Worm (Caenorhabditis elegans) whole organism, young adult: Measurements from ENCODE around the gene ZK1098.3.

Experiments used
- B0035.1 ChIP-seq: sonication (generic microtip); optimal IDR thresholded peaks from 2 replicates; lab custom pipeline; 2016; ENCODE audit warnings: missing genetic modification characterization, mild to moderate bottlenecking, missing compliant biosample characterization, missing genotype, missing genetic modification reagents
- C17E4.6 ChIP-seq: fragments of 200-800 bp; sonication (Bioruptor generic); IDR thresholded peaks from 2 replicates; pipeline ENCODE4 v1.3.6; 2022; ENCODE audit warnings: missing genetic modification reagents, missing genetic modification characterization, missing compliant biosample characterization
- D2030.7 ChIP-seq: fragments of 200-800 bp; sonication (Bioruptor generic); IDR thresholded peaks from 2 replicates; pipeline ENCODE4 v1.3.6; 2022; ENCODE audit warnings: missing genetic modification reagents, missing genetic modification characterization, missing compliant biosample characterization
- F22D6.2 ChIP-seq: sonication (generic microtip); optimal IDR thresholded peaks from 2 replicates; lab custom pipeline; 2016; ENCODE audit warnings: mild to moderate bottlenecking, missing genetic modification characterization, missing compliant biosample characterization
- F57C9.4 ChIP-seq: sonication (generic microtip); optimal IDR thresholded peaks from 2 replicates; lab custom pipeline; 2017; ENCODE audit warnings: mild to moderate bottlenecking, missing genetic modification characterization, missing compliant biosample characterization
- K11D2.4 ChIP-seq: fragments of 200-800 bp; sonication (Bioruptor generic); IDR thresholded peaks from 2 replicates; pipeline ENCODE4 v1.3.6; 2022; ENCODE audit warnings: missing genetic modification reagents, missing genetic modification characterization, missing compliant biosample characterization
- K12H6.12 ChIP-seq: fragments of 200-800 bp; sonication (Bioruptor generic); optimal IDR thresholded peaks from 2 replicates; lab custom pipeline; 2018; ENCODE audit warnings: mild to moderate bottlenecking, missing genetic modification characterization, missing compliant biosample characterization
- Y79H2A.3 ChIP-seq: fragments of 200-800 bp; sonication (Bioruptor generic); conservative IDR thresholded peaks from 2 replicates; pipeline ENCODE4 v1.3.6; 2022; ENCODE audit warnings: missing genetic modification reagents, missing genetic modification characterization, missing compliant biosample characterization
- Y95B8A.8 ChIP-seq: fragments of 200-800 bp; sonication (Bioruptor generic); IDR thresholded peaks from 2 replicates; pipeline ENCODE4 v1.3.6; 2022; ENCODE audit warnings: missing genetic modification reagents, missing genetic modification characterization, missing compliant biosample characterization
- ama-1 ChIP-seq, 3 experiments: fragments of 150-350 bp in 1 of 3; sonication (generic microtip) in 2 of 3; optimal IDR thresholded peaks; 2 replicates each; lab custom pipeline; 2014 to 2018; ENCODE audit warnings: missing biosample characterization in 2 of 3, missing genetic modification characterization in 2 of 3, missing genetic modification reagents in 2 of 3
- aptf-2 ChIP-seq: fragments of 200-800 bp; sonication (Bioruptor generic); conservative IDR thresholded peaks from 2 replicates; pipeline ENCODE4 v1.3.6; 2022; ENCODE audit warnings: missing genetic modification reagents, missing genetic modification characterization, missing compliant biosample characterization
- aptf-3 ChIP-seq: fragments of 200-800 bp; sonication (Bioruptor generic); IDR thresholded peaks from 2 replicates; pipeline ENCODE4 v1.3.6; 2022; ENCODE audit warnings: missing genetic modification characterization, missing compliant biosample characterization
- atf-7 ChIP-seq: sonication (generic microtip); optimal IDR thresholded peaks from 2 replicates; lab custom pipeline; 2017; ENCODE audit warnings: mild to moderate bottlenecking, missing genetic modification characterization, missing compliant biosample characterization
- attf-5 ChIP-seq: fragments of 200-800 bp; sonication (Bioruptor generic); optimal IDR thresholded peaks from 2 replicates; lab custom pipeline; 2018; ENCODE audit warnings: mild to moderate bottlenecking, missing genetic modification characterization, missing compliant biosample characterization
- attf-6 ChIP-seq: fragments of 200-800 bp; sonication (Bioruptor generic); IDR thresholded peaks from 2 replicates; pipeline ENCODE4 v1.3.6; 2022; ENCODE audit warnings: missing genetic modification reagents, missing genetic modification characterization, missing compliant biosample characterization
- bed-2 ChIP-seq: fragments of 200-800 bp; sonication (Bioruptor generic); IDR thresholded peaks from 2 replicates; pipeline ENCODE4 v1.3.6; 2022; ENCODE audit warnings: missing genetic modification reagents, missing genetic modification characterization, missing compliant biosample characterization
- cebp-1 ChIP-seq, 2 experiments: fragments of 200-800 bp in 1 of 2; sonication (Bioruptor generic) in 1 of 2; sonication (generic microtip) in 1 of 2; IDR thresholded peaks in 1 of 2; optimal IDR thresholded peaks in 1 of 2; 2 replicates each; pipeline versions ENCODE4 v1.3.6 to Lab custom; 2017 to 2022; ENCODE audit warnings: missing compliant biosample characterization in 2 of 2, missing genetic modification characterization in 2 of 2, mild to moderate bottlenecking in 1 of 2, missing genetic modification reagents in 1 of 2, moderate library complexity in 1 of 2
- ceh-91 ChIP-seq: fragments of 200-800 bp; sonication (Bioruptor generic); IDR thresholded peaks from 2 replicates; pipeline ENCODE4 v1.3.6; 2022; ENCODE audit warnings: missing genetic modification reagents, missing genetic modification characterization, missing compliant biosample characterization
- dox-1 ChIP-seq: fragments of 200-800 bp; sonication (Bioruptor generic); IDR thresholded peaks from 2 replicates; pipeline ENCODE4 v1.3.6; 2022; ENCODE audit warnings: missing genetic modification reagents, missing genetic modification characterization, missing compliant biosample characterization
- efl-1 ChIP-seq: fragments of 150-350 bp; optimal IDR thresholded peaks from 2 replicates; lab custom pipeline; 2014; ENCODE audit warnings: missing biosample characterization, missing genetic modification reagents, missing genetic modification characterization
- egrh-3 ChIP-seq: fragments of 200-800 bp; sonication (Bioruptor generic); IDR thresholded peaks from 2 replicates; pipeline ENCODE4 v1.3.6; 2022; ENCODE audit warnings: missing genetic modification reagents, missing genetic modification characterization, missing compliant biosample characterization
- fkh-3 ChIP-seq: sonication (generic microtip); optimal IDR thresholded peaks from 2 replicates; lab custom pipeline; 2016; ENCODE audit warnings: mild to moderate bottlenecking, missing genetic modification characterization, missing compliant biosample characterization
- him-1 ChIP-seq: sonication (generic microtip); optimal IDR thresholded peaks from 2 replicates; lab custom pipeline; 2016; ENCODE audit warnings: missing genotype, missing genetic modification reagents, missing genetic modification characterization, missing compliant biosample characterization
- hlh-26 ChIP-seq: fragments of 200-800 bp; sonication (Bioruptor generic); conservative IDR thresholded peaks from 2 replicates; pipeline ENCODE4 v1.3.6; 2022; ENCODE audit warnings: missing genetic modification reagents, missing genetic modification characterization, missing compliant biosample characterization
- let-526 ChIP-seq: fragments of 200-800 bp; sonication (Bioruptor generic); IDR thresholded peaks from 2 replicates; pipeline ENCODE4 v1.3.6; 2022; ENCODE audit warnings: missing genetic modification reagents, missing genetic modification characterization, missing compliant biosample characterization
- lin-35 ChIP-seq, 3 experiments: fragments of 150-350 bp in 2 of 3; sonication (generic microtip) in 1 of 3; optimal IDR thresholded peaks; 2 replicates each; lab custom pipeline; 2014 to 2018; ENCODE audit warnings: missing biosample characterization in 3 of 3, missing genetic modification characterization in 3 of 3, missing genetic modification reagents in 3 of 3
- lin-54 ChIP-seq: fragments of 200-800 bp; sonication (Bioruptor generic); optimal IDR thresholded peaks from 2 replicates; lab custom pipeline; 2018; ENCODE audit warnings: mild to moderate bottlenecking, missing genetic modification characterization, missing compliant biosample characterization
- lsl-1 ChIP-seq: fragments of 200-800 bp; sonication (Bioruptor generic); optimal IDR thresholded peaks from 2 replicates; lab custom pipeline; 2018; ENCODE audit warnings: mild to moderate bottlenecking, missing genetic modification characterization, moderate library complexity, missing compliant biosample characterization
- mcd-1 ChIP-seq: fragments of 200-800 bp; sonication (Bioruptor generic); IDR thresholded peaks from 2 replicates; pipeline ENCODE4 v1.3.6; 2022; ENCODE audit warnings: missing genetic modification reagents, missing genetic modification characterization, missing compliant biosample characterization
- nfya-1 ChIP-seq: sonication (generic microtip); optimal IDR thresholded peaks from 2 replicates; lab custom pipeline; 2017; ENCODE audit warnings: antibody characterized with exemption, missing compliant biosample characterization, missing genetic modification characterization, borderline replicate concordance; ENCODE audit not compliant: insufficient read depth
- nfya-2 ChIP-seq: fragments of 200-800 bp; sonication (Bioruptor generic); IDR thresholded peaks from 2 replicates; pipeline ENCODE4 v1.3.6; 2022; ENCODE audit warnings: missing genetic modification reagents, missing genetic modification characterization, missing compliant biosample characterization
- nfyb-1 ChIP-seq: fragments of 200-800 bp; sonication (Bioruptor generic); IDR thresholded peaks from 2 replicates; pipeline ENCODE4 v1.3.6; 2022; ENCODE audit warnings: missing genetic modification reagents, missing genetic modification characterization, missing compliant biosample characterization
- nhr-80 ChIP-seq: sonication (generic microtip); optimal IDR thresholded peaks from 2 replicates; lab custom pipeline; 2016; ENCODE audit warnings: missing genetic modification characterization, missing compliant biosample characterization
- nhr-90 ChIP-seq: sonication (generic microtip); optimal IDR thresholded peaks from 2 replicates; lab custom pipeline; 2016; ENCODE audit warnings: missing genotype, mild to moderate bottlenecking, missing genetic modification characterization, missing compliant biosample characterization
- pbrm-1 ChIP-seq: fragments of 200-800 bp; sonication (Bioruptor generic); IDR thresholded peaks from 2 replicates; pipeline ENCODE4 v1.3.6; 2022; ENCODE audit warnings: missing genetic modification reagents, missing genetic modification characterization, missing compliant biosample characterization
- pha-4 ChIP-seq: fragments of 150-350 bp; sonication (generic microtip); optimal IDR thresholded peaks from 2 replicates; lab custom pipeline; 2014; ENCODE audit warnings: missing biosample characterization, missing genetic modification reagents, missing genetic modification characterization
- rcor-1 ChIP-seq: fragments of 200-800 bp; sonication (Bioruptor generic); IDR thresholded peaks from 2 replicates; pipeline ENCODE4 v1.3.6; 2022; ENCODE audit warnings: missing genetic modification reagents, missing genetic modification characterization, missing compliant biosample characterization
- rpc-1 ChIP-seq, 2 experiments: fragments of 150-350 bp in 1 of 2; sonication (generic microtip) in 1 of 2; optimal IDR thresholded peaks; 2 replicates each; lab custom pipeline; 2014 to 2018; ENCODE audit warnings: missing biosample characterization in 1 of 2, missing genetic modification characterization in 1 of 2, missing genetic modification reagents in 1 of 2, missing genotype in 1 of 2
- sea-2 ChIP-seq: fragments of 200-800 bp; sonication (Bioruptor generic); IDR thresholded peaks from 2 replicates; pipeline ENCODE4 v1.3.6; 2022; ENCODE audit warnings: missing genetic modification characterization, missing compliant biosample characterization
- snpc-3.4 ChIP-seq: sonication (generic microtip); optimal IDR thresholded peaks from 2 replicates; lab custom pipeline; 2017; ENCODE audit warnings: missing genetic modification characterization, mild to moderate bottlenecking, missing compliant biosample characterization, antibody characterized with exemption, moderate library complexity, missing genotype, missing genetic modification reagents
- sptf-2 ChIP-seq: fragments of 200-800 bp; sonication (Bioruptor generic); optimal IDR thresholded peaks from 2 replicates; lab custom pipeline; 2018; ENCODE audit warnings: mild to moderate bottlenecking, missing genetic modification characterization, missing compliant biosample characterization
- unc-62 ChIP-seq: fragments of 150-350 bp; optimal IDR thresholded peaks from 2 replicates; lab custom pipeline; 2014; ENCODE audit warnings: missing biosample characterization, missing genetic modification reagents, missing genetic modification characterization
- zim-3 ChIP-seq: sonication (generic microtip); optimal IDR thresholded peaks from 2 replicates; lab custom pipeline; 2017; ENCODE audit warnings: mild to moderate bottlenecking, missing genetic modification characterization, moderate library complexity, missing compliant biosample characterization
- ztf-22 ChIP-seq: fragments of 200-800 bp; sonication (Bioruptor generic); optimal IDR thresholded peaks from 2 replicates; lab custom pipeline; 2018; ENCODE audit warnings: mild to moderate bottlenecking, missing genetic modification characterization, moderate library complexity, missing compliant biosample characterization
- ztf-26 ChIP-seq: sonication (generic microtip); optimal IDR thresholded peaks from 2 replicates; lab custom pipeline; 2017; ENCODE audit warnings: missing genetic modification characterization, missing compliant biosample characterization

Gene ZK1098.3

ce11 chrIII:9580039-9580891, 41.8 kb upstream of the ZK1098.3 start, which contains the start of gene ced-7:
Gene ced-7 (minus strand): TSS chrIII:9580089.
- TF ChIP-seq cebp-1 (GFP tag; IDR thresholded peaks at IDR 0.05; lab: Robert Waterston, UW) = no peak
- TF ChIP-seq cebp-1 (tag; optimal IDR thresholded peaks at IDR 0.05; lab: Kevin White, UChicago) = peak; percentile 82
- no peak for TF ChIP-seq D2030.7 (GFP tag; lab: Robert Waterston, UW)
- TF ChIP-seq attf-5 = peak; percentile 18
- TF ChIP-seq unc-62 (GFP tag; lab: Kevin White, UChicago) = no peak

- TF ChIP-seq egrh-3 (no peak), fkh-3 (tag; lab: Kevin White, UChicago) (no peak), K12H6.12 (tag; lab: Kevin White, UChicago) (no peak), nhr-90 (no peak), zim-3 (tag; lab: Kevin White, UChicago) (no peak), bed-2 (GFP tag; lab: Robert Waterston, UW) (no peak), hlh-26 (no peak), ama-1 (optimal IDR thresholded peaks at IDR 0.05; lab: Kevin White, UChicago) (no peak), ama-1 (GFP tag; optimal IDR thresholded peaks at IDR 0.05; lab: Kevin White, UChicago) (no peak), lin-54 (GFP tag; lab: Kevin White, UChicago) (peak; percentile 28), let-526 (no peak), F57C9.4 (tag; lab: Kevin White, UChicago) (no peak), sea-2 (GFP tag; lab: Robert Waterston, UW) (no peak), attf-6 (GFP tag; lab: Robert Waterston, UW) (no peak), lin-35 (GFP tag; optimal IDR thresholded peaks at IDR 0.05; lab: Kevin White, UChicago) (peak in 1 of 3 experiments; percentile 26), snpc-3.4 (tag; lab: Kevin White, UChicago) (no peak), aptf-2 (GFP tag; lab: Robert Waterston, UW) (no peak), sptf-2 (GFP tag; lab: Kevin White, UChicago) (no peak), Y79H2A.3 (GFP tag; lab: Robert Waterston, UW) (no peak), F22D6.2 (tag; lab: Kevin White, UChicago) (no peak), dox-1 (GFP tag; lab: Robert Waterston, UW) (no peak), unc-62 (GFP tag; lab: Kevin White, UChicago) (no peak), nfya-2 (GFP tag; lab: Robert Waterston, UW) (peak; percentile 98), nfya-1 (no peak), C17E4.6 (GFP tag; lab: Robert Waterston, UW) (no peak), ztf-26 (tag; lab: Kevin White, UChicago) (no peak), ceh-91 (GFP tag; lab: Robert Waterston, UW) (no peak), him-1 (tag; lab: Kevin White, UChicago) (no peak), pbrm-1 (GFP tag; lab: Robert Waterston, UW) (no peak), nhr-80 (tag; lab: Kevin White, UChicago) (no peak), lsl-1 (GFP tag; lab: Kevin White, UChicago) (no peak), rcor-1 (GFP tag; lab: Robert Waterston, UW) (no peak), rpc-1 (optimal IDR thresholded peaks at IDR 0.05; lab: Kevin White, UChicago) (no peak), rpc-1 (tag; optimal IDR thresholded peaks at IDR 0.05; lab: Kevin White, UChicago) (no peak), pha-4 (tag; lab: Kevin White, UChicago) (no peak), efl-1 (GFP tag; lab: Kevin White, UChicago) (peak; percentile 50), K11D2.4 (GFP tag; lab: Robert Waterston, UW) (no peak), B0035.1 (tag; lab: Kevin White, UChicago) (no peak), mcd-1 (GFP tag; lab: Robert Waterston, UW) (0 out of 2 replicates have a peak, but pooled peaks have one; percentile 12), Y95B8A.8 (GFP tag; lab: Robert Waterston, UW) (no peak), atf-7 (tag; lab: Kevin White, UChicago) (no peak), ztf-22 (GFP tag; lab: Kevin White, UChicago) (no peak), nfyb-1 (peak; percentile 99), aptf-3 (GFP tag; lab: Robert Waterston, UW) (no peak)
These were observed 32.4 kb upstream of the ZK1098.3 start for ce11 chrIII:9570869-9571268.
